Worm (Caenorhabditis elegans) whole organism, L2 larva: ENCODE measurements around the gene clec-180.

Source experiments
- C34F6.9 ChIP-seq: fragments of 150-350 bp; optimal IDR thresholded peaks from 2 replicates; lab custom pipeline; 2014; ENCODE audit warnings: missing biosample characterization, missing genetic modification characterization
- F13H6.1 ChIP-seq: sonication (generic microtip); optimal IDR thresholded peaks from 2 replicates; lab custom pipeline; 2016; ENCODE audit warnings: missing genetic modification characterization, missing compliant biosample characterization
- R02D3.7 ChIP-seq: fragments of 150-350 bp; optimal IDR thresholded peaks from 2 replicates; lab custom pipeline; 2014; ENCODE audit warnings: missing biosample characterization, missing genetic modification characterization
- Y55F3AM.14 ChIP-seq: fragments of 200-800 bp; sonication (Bioruptor generic); optimal IDR thresholded peaks from 2 replicates; lab custom pipeline; 2018; ENCODE audit warnings: mild to moderate bottlenecking, missing genetic modification characterization, missing compliant biosample characterization
- ZK546.5 ChIP-seq: sonication (generic microtip); optimal IDR thresholded peaks from 2 replicates; lab custom pipeline; 2017; ENCODE audit warnings: missing biosample characterization, missing genetic modification characterization
- aly-2 ChIP-seq: fragments of 150-350 bp; optimal IDR thresholded peaks from 2 replicates; lab custom pipeline; 2014; ENCODE audit warnings: missing biosample characterization, missing genetic modification characterization
- ama-1 ChIP-seq: fragments of 150-350 bp; optimal IDR thresholded peaks from 2 replicates; lab custom pipeline; 2018; ENCODE audit warnings: inconsistent platforms
- blmp-1 ChIP-seq: sonication (generic microtip); optimal IDR thresholded peaks from 2 replicates; lab custom pipeline; 2017; ENCODE audit warnings: missing genetic modification characterization, mild to moderate bottlenecking, missing compliant biosample characterization, antibody characterized with exemption, moderate library complexity; ENCODE audit not compliant: insufficient read depth
- ceh-16 ChIP-seq: fragments of 150-350 bp; optimal IDR thresholded peaks from 2 replicates; lab custom pipeline; 2014; ENCODE audit warnings: missing biosample characterization, missing genetic modification characterization
- ceh-82 ChIP-seq: fragments of 150-350 bp; optimal IDR thresholded peaks from 2 replicates; lab custom pipeline; 2014; ENCODE audit warnings: missing biosample characterization, missing genetic modification characterization
- crh-2 ChIP-seq: sonication (generic microtip); optimal IDR thresholded peaks from 2 replicates; lab custom pipeline; 2017; ENCODE audit warnings: missing biosample characterization, missing genetic modification characterization
- dmd-4 ChIP-seq: sonication (generic microtip); optimal IDR thresholded peaks from 2 replicates; lab custom pipeline; 2017; ENCODE audit warnings: missing biosample characterization, missing genetic modification characterization
- egl-27 ChIP-seq: sonication (generic microtip); optimal IDR thresholded peaks from 3 replicates; lab custom pipeline; 2017; ENCODE audit warnings: missing biosample characterization, missing genetic modification reagents, missing genetic modification characterization
- elt-1 ChIP-seq: fragments of 150-350 bp; optimal IDR thresholded peaks from 2 replicates; lab custom pipeline; 2014; ENCODE audit warnings: missing biosample characterization, missing genetic modification characterization
- elt-3 ChIP-seq: sonication (generic microtip); optimal IDR thresholded peaks from 2 replicates; lab custom pipeline; 2017; ENCODE audit warnings: missing biosample characterization, missing genetic modification characterization
- fos-1 ChIP-seq: fragments of 150-350 bp; optimal IDR thresholded peaks from 2 replicates; lab custom pipeline; 2014; ENCODE audit warnings: missing biosample characterization, missing genetic modification characterization
- gmeb-1 ChIP-seq: fragments of 150-350 bp; optimal IDR thresholded peaks from 2 replicates; lab custom pipeline; 2014; ENCODE audit warnings: missing biosample characterization, missing genetic modification characterization
- lin-11 ChIP-seq: fragments of 150-350 bp; sonication (generic microtip); optimal IDR thresholded peaks from 2 replicates; lab custom pipeline; 2014; ENCODE audit warnings: missing biosample characterization, missing genetic modification characterization, inconsistent platforms, mixed read lengths
- lin-13 ChIP-seq: fragments of 150-350 bp; optimal IDR thresholded peaks from 2 replicates; lab custom pipeline; 2014; ENCODE audit warnings: missing biosample characterization, missing genetic modification reagents, missing genetic modification characterization
- lsy-2 ChIP-seq, 2 experiments: fragments of 150-350 bp in 1 of 2; sonication (generic microtip) in 1 of 2; optimal IDR thresholded peaks; 2 replicates each; lab custom pipeline; 2014 to 2017; ENCODE audit warnings: missing biosample characterization in 2 of 2, missing genetic modification characterization in 2 of 2
- mab-5 ChIP-seq: fragments of 150-350 bp; optimal IDR thresholded peaks from 2 replicates; lab custom pipeline; 2014; ENCODE audit warnings: missing biosample characterization, missing genetic modification characterization
- mdl-1 ChIP-seq, 2 experiments: fragments of 150-350 bp in 1 of 2; sonication (generic microtip) in 1 of 2; optimal IDR thresholded peaks; 2 replicates each; lab custom pipeline; 2017; ENCODE audit warnings: missing biosample characterization in 2 of 2, missing genetic modification characterization in 2 of 2
- nhr-10 ChIP-seq: sonication (generic microtip); optimal IDR thresholded peaks from 2 replicates; lab custom pipeline; 2017; ENCODE audit warnings: missing biosample characterization, missing genetic modification characterization
- nhr-12 ChIP-seq: fragments of 150-350 bp; optimal IDR thresholded peaks from 2 replicates; lab custom pipeline; 2014; ENCODE audit warnings: missing biosample characterization, missing genetic modification characterization
- nhr-129 ChIP-seq: fragments of 150-350 bp; optimal IDR thresholded peaks from 2 replicates; lab custom pipeline; 2014; ENCODE audit warnings: missing biosample characterization, missing genetic modification characterization
- nhr-21 ChIP-seq: fragments of 150-350 bp; optimal IDR thresholded peaks from 2 replicates; lab custom pipeline; 2014; ENCODE audit warnings: missing biosample characterization, missing genetic modification characterization
- nhr-23 ChIP-seq: fragments of 150-350 bp; optimal IDR thresholded peaks from 2 replicates; lab custom pipeline; 2014; ENCODE audit warnings: missing biosample characterization, missing genetic modification reagents, missing genetic modification characterization
- nhr-237 ChIP-seq: fragments of 150-350 bp; optimal IDR thresholded peaks from 2 replicates; lab custom pipeline; 2014; ENCODE audit warnings: missing biosample characterization, missing genetic modification characterization
- nhr-25 ChIP-seq: fragments of 150-350 bp; sonication (generic microtip); optimal IDR thresholded peaks from 3 replicates; lab custom pipeline; 2014; ENCODE audit warnings: missing biosample characterization, missing genetic modification characterization
- nhr-6 ChIP-seq: fragments of 150-350 bp; optimal IDR thresholded peaks from 2 replicates; lab custom pipeline; 2014; ENCODE audit warnings: missing biosample characterization, missing genetic modification characterization
- sem-4 ChIP-seq: fragments of 150-350 bp; optimal IDR thresholded peaks from 2 replicates; lab custom pipeline; 2014; ENCODE audit warnings: missing biosample characterization, missing genetic modification reagents, missing genetic modification characterization
- skn-1 ChIP-seq: sonication (generic microtip); optimal IDR thresholded peaks from 2 replicates; lab custom pipeline; 2017; ENCODE audit warnings: missing biosample characterization, missing genetic modification characterization
- sma-3 ChIP-seq: sonication (generic microtip); optimal IDR thresholded peaks from 2 replicates; lab custom pipeline; 2016; ENCODE audit warnings: missing genetic modification reagents, missing genetic modification characterization, missing compliant biosample characterization
- sma-9 ChIP-seq, 2 experiments: fragments of 150-350 bp in 1 of 2; sonication (generic microtip) in 1 of 2; optimal IDR thresholded peaks; 2 replicates each; lab custom pipeline; 2014 to 2016; ENCODE audit warnings: missing genetic modification characterization in 2 of 2, mild to moderate bottlenecking in 1 of 2, missing biosample characterization in 1 of 2, missing compliant biosample characterization in 1 of 2, missing genetic modification reagents in 1 of 2, moderate library complexity in 1 of 2
- snpc-4 ChIP-seq: fragments of 150-350 bp; optimal IDR thresholded peaks from 2 replicates; lab custom pipeline; 2014; ENCODE audit warnings: missing biosample characterization, missing genetic modification characterization
- unc-39 ChIP-seq: fragments of 150-350 bp; optimal IDR thresholded peaks from 2 replicates; lab custom pipeline; 2014; ENCODE audit warnings: missing biosample characterization, missing genetic modification characterization
- unc-55 ChIP-seq: fragments of 150-350 bp; sonication (generic microtip); optimal IDR thresholded peaks from 3 replicates; lab custom pipeline; 2014; ENCODE audit warnings: missing biosample characterization, missing genetic modification reagents, missing genetic modification characterization
- unc-62 ChIP-seq: fragments of 150-350 bp; optimal IDR thresholded peaks from 2 replicates; lab custom pipeline; 2014; ENCODE audit warnings: missing biosample characterization, missing genetic modification reagents, missing genetic modification characterization
- zag-1 ChIP-seq: fragments of 150-350 bp; optimal IDR thresholded peaks from 2 replicates; lab custom pipeline; 2014; ENCODE audit warnings: missing biosample characterization, missing genetic modification characterization
- ztf-1 ChIP-seq: fragments of 200-800 bp; sonication (Bioruptor generic); conservative IDR thresholded peaks from 2 replicates; pipeline ENCODE4 v1.3.6; 2022; ENCODE audit warnings: missing genetic modification characterization, missing compliant biosample characterization
- ztf-11 ChIP-seq: sonication (generic microtip); optimal IDR thresholded peaks from 2 replicates; lab custom pipeline; 2017; ENCODE audit warnings: missing biosample characterization, missing genetic modification characterization
- ztf-4 ChIP-seq: fragments of 150-350 bp; optimal IDR thresholded peaks from 2 replicates; lab custom pipeline; 2014; ENCODE audit warnings: missing biosample characterization, missing genetic modification characterization

Gene clec-180

DNA sequence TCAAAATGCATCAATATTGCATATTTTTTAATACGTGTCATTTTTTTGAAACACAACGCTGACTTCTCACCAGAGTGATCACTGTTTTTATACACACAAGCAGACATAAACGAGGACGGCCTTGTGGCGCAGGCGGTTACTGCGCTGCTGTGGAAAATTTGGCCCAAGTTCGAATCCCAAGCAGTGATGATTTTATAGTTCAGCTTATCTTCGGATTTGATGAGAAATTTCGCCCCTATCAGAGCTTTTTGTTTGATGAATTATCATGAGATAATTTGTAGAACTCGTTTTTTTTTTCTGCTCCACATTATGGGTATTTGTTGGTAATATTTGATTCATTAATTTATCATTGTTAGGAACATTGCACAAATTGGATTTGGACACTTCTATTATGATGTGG, 5.3 kb downstream of the clec-180 start (continued):
- TF ChIP-seq elt-3 (tag; lab: Kevin White, UChicago): no peak
- peak; percentile 71 for TF ChIP-seq C34F6.9 (tag; lab: Kevin White, UChicago)
- no peak for TF ChIP-seq aly-2
- TF ChIP-seq unc-39 (tag; lab: Kevin White, UChicago): no peak
- TF ChIP-seq crh-2 (tag; lab: Kevin White, UChicago): peak; percentile 66
- TF ChIP-seq lsy-2 (tag; optimal IDR thresholded peaks at IDR 0.05; lab: Kevin White, UChicago): peak; percentile 60 to 77
- peak; percentile 45 for TF ChIP-seq zag-1
- peak; percentile 50 for TF ChIP-seq lin-13 (GFP tag; lab: Kevin White, UChicago)
- TF ChIP-seq sma-3 (GFP tag; lab: Kevin White, UChicago): peak; percentile 77

DNA sequence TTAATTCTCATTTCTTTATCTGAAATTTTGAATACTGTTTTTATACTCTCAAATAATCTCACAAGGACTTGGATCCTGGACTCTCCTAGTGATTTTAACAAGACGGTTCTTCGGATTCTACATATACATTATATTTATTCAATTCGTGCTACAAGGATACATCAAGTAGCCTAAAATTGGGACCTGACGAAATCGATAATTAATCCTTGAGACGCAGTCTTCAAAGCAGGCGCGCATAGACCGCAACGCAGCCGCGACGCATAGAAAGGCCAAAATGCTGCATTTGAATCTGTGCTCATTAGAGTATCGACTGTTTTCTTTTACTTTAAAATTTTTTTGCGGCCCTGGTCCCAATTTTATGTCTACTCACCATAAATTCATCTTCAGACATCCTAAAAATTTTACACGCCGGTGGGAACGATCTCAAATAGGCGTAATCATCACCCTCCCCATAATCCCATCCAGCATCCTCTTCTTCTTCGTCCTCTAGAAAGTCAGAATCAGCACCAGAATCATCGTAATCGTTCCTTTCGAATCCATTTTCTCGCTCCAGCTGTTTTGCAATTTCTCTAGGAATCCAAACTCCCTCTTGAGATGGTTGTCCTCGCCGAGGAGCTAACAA, 6.6 kb downstream of the clec-180 start, which contains the start of gene cec-4:
Gene cec-4, plus strand, starts transcription at position 572 of the 622 bp plus-strand sequence.
- peak; percentile 14 for TF ChIP-seq unc-55 (GFP tag; lab: Kevin White, UChicago)
- TF ChIP-seq skn-1 (tag; lab: Kevin White, UChicago): no peak
- TF ChIP-seq, all 48 proteins: peak for 1

DNA sequence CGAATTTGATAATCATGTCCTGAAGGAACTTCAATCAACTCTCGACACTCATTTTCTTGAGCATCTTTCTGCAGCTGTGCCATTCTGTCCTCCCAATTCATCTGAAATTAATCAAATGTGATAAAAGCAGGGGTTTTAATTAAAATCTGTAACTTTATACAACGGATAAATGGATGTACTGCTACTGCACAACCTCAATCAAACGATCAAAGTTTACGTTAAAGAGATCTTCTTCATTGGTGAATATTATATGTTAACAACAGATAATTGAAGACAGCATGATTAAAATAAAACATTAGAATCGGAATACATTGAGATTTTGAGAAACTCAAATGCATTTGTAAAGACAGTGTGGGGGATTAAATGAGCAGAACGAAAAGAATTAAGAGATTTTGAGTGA, 9.6 kb downstream of the clec-180 start, which contains the start of gene F32E10.5:
Gene F32E10.5, minus strand, starts transcription at position 101 of the 400 bp plus-strand sequence.
- TF ChIP-seq nhr-23 (no peak), egl-27 (tag; lab: Kevin White, UChicago) (no peak), sem-4 (tag; lab: Kevin White, UChicago) (no peak), nhr-129 (tag; lab: Kevin White, UChicago) (no peak), nhr-237 (tag; lab: Kevin White, UChicago) (no peak), ztf-11 (tag; lab: Kevin White, UChicago) (no peak), dmd-4 (tag; lab: Kevin White, UChicago) (no peak)

DNA sequence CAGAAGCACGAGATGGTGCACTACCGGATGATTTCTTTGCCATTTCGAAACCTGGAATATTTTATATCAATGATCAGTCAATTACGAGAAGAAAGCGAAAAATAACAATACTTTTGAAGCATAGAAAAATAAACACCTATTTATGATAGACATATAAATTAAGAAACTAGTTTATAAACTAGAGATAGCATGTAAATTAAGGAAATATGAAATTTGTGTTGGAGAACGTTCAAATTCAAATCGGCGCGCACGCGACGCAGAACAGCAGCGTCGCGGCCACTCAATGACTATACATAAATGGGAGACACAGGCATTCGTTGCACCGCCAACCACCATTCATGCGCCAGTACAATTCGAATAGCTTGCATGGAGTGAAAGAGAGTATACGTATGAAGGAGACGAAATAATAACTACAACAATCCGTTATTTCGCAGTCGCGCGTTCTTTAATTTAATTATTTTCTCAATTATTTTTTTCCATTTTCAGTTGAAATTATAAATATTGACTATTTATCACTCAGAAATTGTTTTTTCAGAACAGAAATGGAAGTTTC, 11.4 kb downstream of the clec-180 start, which contains the start of the genes cec-5 and nol-10:
Gene cec-5, minus strand, starts transcription at position 51 of the 553 bp plus-strand sequence.
Gene nol-10, plus strand, starts transcription at position 536 of the 553 bp plus-strand sequence.
- TF ChIP-seq blmp-1 (peak; percentile 33), elt-3 (tag; lab: Kevin White, UChicago) (no peak), sma-9 (GFP tag; optimal IDR thresholded peaks at IDR 0.05; lab: Kevin White, UChicago) (peak; percentile 31), sma-9 (tag; optimal IDR thresholded peaks at IDR 0.05; lab: Kevin White, UChicago) (no peak), Y55F3AM.14 (GFP tag; lab: Kevin White, UChicago) (no peak), elt-1 (tag; lab: Kevin White, UChicago) (no peak), nhr-12 (tag; lab: Kevin White, UChicago) (no peak), aly-2 (no peak), nhr-25 (tag; lab: Kevin White, UChicago) (peak; percentile 79), nhr-10 (no peak), nhr-129 (tag; lab: Kevin White, UChicago) (peak; percentile 85), ztf-4 (peak; percentile 13), lin-11 (tag; lab: Kevin White, UChicago) (peak; percentile 70), egl-27 (tag; lab: Kevin White, UChicago) (peak; percentile 13), sma-3 (GFP tag; lab: Kevin White, UChicago) (peak; percentile 57), snpc-4 (peak; percentile 53), gmeb-1 (tag; lab: Kevin White, UChicago) (peak; percentile 60), ZK546.5 (tag; lab: Kevin White, UChicago) (no peak), R02D3.7 (tag; lab: Kevin White, UChicago) (no peak), ztf-1 (GFP tag; lab: Robert Waterston, UW) (no peak), zag-1 (peak; percentile 78), lin-13 (GFP tag; lab: Kevin White, UChicago) (peak; percentile 90), C34F6.9 (tag; lab: Kevin White, UChicago) (peak; percentile 91), crh-2 (tag; lab: Kevin White, UChicago) (peak; percentile 86), sem-4 (tag; lab: Kevin White, UChicago) (peak; percentile 92), nhr-23 (no peak), F13H6.1 (tag; lab: Kevin White, UChicago) (peak; percentile 84), lsy-2 (tag; optimal IDR thresholded peaks at IDR 0.05; lab: Kevin White, UChicago) (peak; percentile 56 to 86), ceh-82 (tag; lab: Kevin White, UChicago) (peak; percentile 9), dmd-4 (tag; lab: Kevin White, UChicago) (no peak), unc-55 (GFP tag; lab: Kevin White, UChicago) (peak; percentile 96), nhr-6 (tag; lab: Kevin White, UChicago) (peak; percentile 48), fos-1 (tag; lab: Kevin White, UChicago) (peak; percentile 77), nhr-21 (tag; lab: Kevin White, UChicago) (peak; percentile 43), mdl-1 (tag; optimal IDR thresholded peaks at IDR 0.05; lab: Kevin White, UChicago) (peak in 1 of 2 experiments; percentile 9), ceh-16 (tag; lab: Kevin White, UChicago) (no peak), unc-62 (GFP tag; lab: Kevin White, UChicago) (no peak), ama-1 (lab: Kevin White, UChicago) (no peak), mab-5 (tag; lab: Kevin White, UChicago) (peak; percentile 42)
